Worm (Caenorhabditis elegans) whole organism, late embryonic: ENCODE measurements around the gene C02F5.13.

Experiments used
- ama-1 ChIP-seq: fragments of 150-350 bp; optimal IDR thresholded peaks from 2 replicates; lab custom pipeline; 2014
- eyg-1 ChIP-seq: sonication (generic microtip); optimal IDR thresholded peaks from 2 replicates; lab custom pipeline; 2016; ENCODE audit warnings: missing genotype, missing genetic modification characterization, missing compliant biosample characterization
- gmeb-2 ChIP-seq: sonication (generic microtip); optimal IDR thresholded peaks from 2 replicates; lab custom pipeline; 2016; ENCODE audit warnings: missing genetic modification characterization, inconsistent platforms, missing compliant biosample characterization
- pha-4 ChIP-seq: fragments of 150-350 bp; optimal IDR thresholded peaks from 2 replicates; lab custom pipeline; 2018; ENCODE audit warnings: missing biosample characterization, missing genetic modification reagents, missing genetic modification characterization
- rnt-1 ChIP-seq: sonication (generic microtip); optimal IDR thresholded peaks from 2 replicates; lab custom pipeline; 2016; ENCODE audit warnings: missing genetic modification characterization, missing compliant biosample characterization
- unc-55 ChIP-seq: sonication (generic microtip); optimal IDR thresholded peaks from 2 replicates; lab custom pipeline; 2017; ENCODE audit warnings: missing biosample characterization, missing genetic modification reagents, missing genetic modification characterization

DNA sequence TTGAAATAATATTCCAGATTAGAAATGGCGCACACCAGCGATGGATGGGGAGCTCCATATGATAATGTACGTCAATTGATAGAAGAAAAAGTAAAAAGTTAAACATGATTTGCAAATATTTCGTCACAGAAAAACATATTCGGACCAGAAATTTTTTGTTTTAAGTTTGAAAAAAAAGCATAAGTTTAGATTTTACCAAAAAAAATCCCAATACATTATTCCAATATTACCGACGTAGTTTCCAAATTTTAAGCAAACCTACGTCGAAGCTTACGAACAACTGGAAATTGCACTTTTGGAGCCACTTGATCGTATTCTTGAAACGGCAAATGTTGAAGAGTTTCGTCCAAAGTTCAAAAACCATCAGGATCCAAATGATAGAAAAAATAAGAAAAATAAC, 14.5 kb upstream of the C02F5.13 start, which contains the start of gene henn-1:
- no peak for TF ChIP-seq gmeb-2 (tag; lab: Kevin White, UChicago)
- no peak for TF ChIP-seq rnt-1
- TF ChIP-seq pha-4 (tag; lab: Kevin White, UChicago) = no peak
- TF ChIP-seq ama-1 = no peak
- no peak for TF ChIP-seq unc-55 (GFP tag; lab: Kevin White, UChicago)
- no peak for TF ChIP-seq eyg-1 (tag; lab: Kevin White, UChicago)
